Fruit fly (Drosophila melanogaster) whole organism, embryonic: ENCODE results near the gene CG6790.

Experiments used
- Adf1 ChIP-seq: fragments of 200-800 bp; sonication (Bioruptor generic); IDR thresholded peaks from 2 replicates; pipeline ENCODE4 v1.3.6; 2022; ENCODE audit warnings: missing biosample characterization, missing genetic modification characterization
- Awh ChIP-seq: fragments of 200-800 bp; sonication (Bioruptor generic); IDR thresholded peaks from 2 replicates; pipeline ENCODE4, ENCODE4 v1.3.6; 2022; ENCODE audit warnings: missing biosample characterization, missing genetic modification characterization
- B-H1 ChIP-seq: fragments of 200-800 bp; sonication (Bioruptor generic); IDR thresholded peaks from 3 replicates; pipeline ENCODE4 v1.3.6; 2022; ENCODE audit warnings: missing biosample characterization, missing genetic modification characterization
- Bteb2 ChIP-seq: fragments of 200-800 bp; sonication (Bioruptor generic); optimal IDR thresholded peaks from 2 replicates; lab custom pipeline; 2016; ENCODE audit warnings: missing biosample characterization, missing genetic modification characterization
- CG1024 ChIP-seq: fragments of 200-800 bp; sonication (Bioruptor generic); IDR thresholded peaks from 2 replicates; pipeline ENCODE4 v1.3.6; 2022; ENCODE audit warnings: missing biosample characterization, missing genetic modification characterization
- CG10431 ChIP-seq: fragments of 200-800 bp; sonication (Bioruptor generic); optimal IDR thresholded peaks from 3 replicates; lab custom pipeline; 2018; ENCODE audit warnings: missing biosample characterization, mild to moderate bottlenecking, missing genetic modification characterization
- CG11093 ChIP-seq: fragments of 200-800 bp; sonication (Bioruptor generic); IDR thresholded peaks from 3 replicates; pipeline ENCODE4 v1.3.6; 2022; ENCODE audit warnings: missing biosample characterization, missing genetic modification characterization
- CG11696 ChIP-seq: fragments of 200-800 bp; sonication (Bioruptor generic); IDR thresholded peaks from 2 replicates; pipeline ENCODE4 v1.3.6; 2022; ENCODE audit warnings: missing biosample characterization, missing genetic modification characterization
- CG12769 ChIP-seq: fragments of 200-800 bp; sonication (Bioruptor generic); optimal IDR thresholded peaks from 2 replicates; lab custom pipeline; 2019; ENCODE audit warnings: missing biosample characterization, mild to moderate bottlenecking, missing genetic modification characterization, moderate library complexity
- CG14667 ChIP-seq: fragments of 200-800 bp; sonication (Bioruptor generic); IDR thresholded peaks from 2 replicates; pipeline ENCODE4 v1.3.6; 2022; ENCODE audit warnings: missing biosample characterization, missing genetic modification characterization
- CG17829 ChIP-seq: fragments of 200-800 bp; optimal IDR thresholded peaks from 2 replicates; lab custom pipeline; 2019; ENCODE audit warnings: missing biosample characterization, mild to moderate bottlenecking, missing genetic modification characterization, moderate library complexity
- CG2120 ChIP-seq: fragments of 200-800 bp; sonication (Bioruptor generic); optimal IDR thresholded peaks from 3 replicates; lab custom pipeline; 2016; ENCODE audit warnings: missing biosample characterization, missing genetic modification characterization
- CG4360 ChIP-seq: fragments of 200-800 bp; sonication (Bioruptor generic); IDR thresholded peaks from 2 replicates; pipeline ENCODE4 v1.3.6; 2022; ENCODE audit warnings: missing biosample characterization, missing genetic modification characterization
- CG6765 ChIP-seq: fragments of 200-800 bp; sonication (Bioruptor generic); optimal IDR thresholded peaks from 3 replicates; lab custom pipeline; 2017; ENCODE audit warnings: missing biosample characterization, mild to moderate bottlenecking, missing genetic modification characterization
- CG9215 ChIP-seq: fragments of 200-800 bp; sonication (Bioruptor generic); IDR thresholded peaks from 2 replicates; pipeline ENCODE4 v1.3.6; 2022; ENCODE audit warnings: missing biosample characterization, missing genetic modification characterization
- CG9609 ChIP-seq: fragments of 200-800 bp; sonication (Bioruptor generic); optimal IDR thresholded peaks from 3 replicates; lab custom pipeline; 2016; ENCODE audit warnings: missing biosample characterization, missing genetic modification characterization
- Fer2 ChIP-seq: fragments of 200-800 bp; sonication (Bioruptor generic); optimal IDR thresholded peaks from 2 replicates; lab custom pipeline; 2018; ENCODE audit warnings: missing biosample characterization, mild to moderate bottlenecking, missing genetic modification characterization, moderate library complexity
- Gsc ChIP-seq: fragments of 200-800 bp; sonication (Bioruptor generic); IDR thresholded peaks from 2 replicates; pipeline ENCODE4 v1.3.6; 2022; ENCODE audit warnings: missing biosample characterization, missing genetic modification characterization
- HLH54F ChIP-seq: fragments of 200-800 bp; sonication (Bioruptor generic); optimal IDR thresholded peaks from 3 replicates; lab custom pipeline; 2016; ENCODE audit warnings: missing biosample characterization, missing genetic modification characterization
- Hr51 ChIP-seq, 2 experiments: fragments of 200-800 bp; sonication (Bioruptor generic); optimal IDR thresholded peaks; 2 replicates in 1 of 2; 3 replicates in 1 of 2; lab custom pipeline; 2016 to 2018; ENCODE audit warnings: missing biosample characterization in 2 of 2, missing genetic modification characterization in 2 of 2, mild to moderate bottlenecking in 1 of 2, moderate library complexity in 1 of 2
- Lpt ChIP-seq: fragments of >200 bp; optimal IDR thresholded peaks from 2 replicates; lab custom pipeline; 2018; ENCODE audit warnings: missing biosample characterization, missing genetic modification characterization
- Meics ChIP-seq: fragments of 200-800 bp; sonication (Bioruptor generic); optimal IDR thresholded peaks from 2 replicates; lab custom pipeline; 2017; ENCODE audit warnings: missing biosample characterization, mild to moderate bottlenecking, missing genetic modification characterization
- Poxn ChIP-seq: fragments of 200-800 bp; sonication (Bioruptor generic); IDR thresholded peaks from 2 replicates; pipeline ENCODE4 v1.3.6; 2022; ENCODE audit warnings: missing biosample characterization, missing genetic modification characterization
- Sox100B ChIP-seq: fragments of 200-800 bp; sonication (Bioruptor generic); optimal IDR thresholded peaks from 3 replicates; lab custom pipeline; 2018; ENCODE audit warnings: missing biosample characterization, mild to moderate bottlenecking, missing genetic modification characterization
- Ssrp ChIP-seq: fragments of 200-800 bp; sonication (Bioruptor generic); optimal IDR thresholded peaks from 2 replicates; lab custom pipeline; 2018; ENCODE audit warnings: missing biosample characterization, mild to moderate bottlenecking, missing genetic modification characterization, moderate library complexity
- YL-1 ChIP-seq: fragments of 200-800 bp; sonication (Bioruptor generic); optimal IDR thresholded peaks from 3 replicates; lab custom pipeline; 2017; ENCODE audit warnings: missing biosample characterization, mild to moderate bottlenecking, missing genetic modification characterization
- ash1 ChIP-seq: fragments of 200-800 bp; sonication (Bioruptor generic); optimal IDR thresholded peaks from 2 replicates; lab custom pipeline; 2018; ENCODE audit warnings: missing biosample characterization, mild to moderate bottlenecking, missing genetic modification characterization
- bcd ChIP-seq: fragments of 200-800 bp; sonication (Bioruptor generic); optimal IDR thresholded peaks from 2 replicates; lab custom pipeline; 2017; ENCODE audit warnings: missing biosample characterization, mild to moderate bottlenecking, missing genetic modification characterization
- bigmax ChIP-seq: fragments of 200-800 bp; sonication (Bioruptor generic); optimal IDR thresholded peaks from 2 replicates; lab custom pipeline; 2018; ENCODE audit warnings: missing biosample characterization, mild to moderate bottlenecking, missing genetic modification characterization
- bsh ChIP-seq, 2 experiments: fragments of 200-800 bp; sonication (Bioruptor generic); optimal IDR thresholded peaks; 2 replicates each; lab custom pipeline; 2017 to 2018; ENCODE audit warnings: mild to moderate bottlenecking in 2 of 2, missing biosample characterization in 2 of 2, missing genetic modification characterization in 2 of 2, moderate library complexity in 1 of 2
- chn ChIP-seq: fragments of 200-800 bp; sonication (Bioruptor generic); optimal IDR thresholded peaks from 2 replicates; lab custom pipeline; 2016; ENCODE audit warnings: missing biosample characterization, missing genetic modification characterization
- ftz-f1 ChIP-seq: fragments of 200-800 bp; sonication (Bioruptor generic); optimal IDR thresholded peaks from 2 replicates; lab custom pipeline; 2016; ENCODE audit warnings: missing biosample characterization, missing genetic modification characterization
- gce ChIP-seq: fragments of 200-800 bp; sonication (Bioruptor generic); IDR thresholded peaks from 3 replicates; pipeline ENCODE4 v1.3.6; 2022; ENCODE audit warnings: missing biosample characterization, missing genetic modification characterization
- grau ChIP-seq: fragments of 200-800 bp; optimal IDR thresholded peaks from 3 replicates; lab custom pipeline; 2019; ENCODE audit warnings: missing biosample characterization, mild to moderate bottlenecking, missing genetic modification characterization, moderate library complexity
- gsb-n ChIP-seq: fragments of 200-800 bp; sonication (Bioruptor generic); optimal IDR thresholded peaks from 3 replicates; lab custom pipeline; 2018; ENCODE audit warnings: missing biosample characterization, mild to moderate bottlenecking, missing genetic modification characterization
- klu ChIP-seq: fragments of 200-800 bp; sonication (Bioruptor generic); IDR thresholded peaks from 2 replicates; pipeline ENCODE4 v1.3.6; 2022; ENCODE audit warnings: missing biosample characterization, missing genetic modification characterization
- mld ChIP-seq: fragments of 200-800 bp; sonication (Bioruptor generic); IDR thresholded peaks from 3 replicates; pipeline ENCODE4 v1.3.6; 2022; ENCODE audit warnings: missing biosample characterization, missing genetic modification characterization; ENCODE audit not compliant: partially characterized antibody
- slp2 ChIP-seq: fragments of 200-800 bp; sonication (Bioruptor generic); optimal IDR thresholded peaks from 2 replicates; lab custom pipeline; 2016; ENCODE audit warnings: missing biosample characterization, missing genetic modification characterization
- so ChIP-seq: fragments of 200-800 bp; sonication (Bioruptor generic); IDR thresholded peaks from 3 replicates; pipeline ENCODE4 v1.3.6; 2022; ENCODE audit warnings: missing biosample characterization, missing genetic modification characterization
- tgo ChIP-seq: fragments of 200-800 bp; sonication (Bioruptor generic); IDR thresholded peaks from 3 replicates; pipeline ENCODE4 v1.3.6; 2022; ENCODE audit warnings: missing biosample characterization, missing genetic modification characterization
- toy ChIP-seq: fragments of 200-800 bp; sonication (Bioruptor generic); IDR thresholded peaks from 2 replicates; pipeline ENCODE4 v1.3.6; 2022; ENCODE audit warnings: missing biosample characterization, missing genetic modification characterization
- tup ChIP-seq: fragments of 200-800 bp; sonication (Bioruptor generic); optimal IDR thresholded peaks from 2 replicates; lab custom pipeline; 2016; ENCODE audit warnings: missing biosample characterization, mild to moderate bottlenecking, missing genetic modification characterization, moderate library complexity

CG6790 gene

DNA sequence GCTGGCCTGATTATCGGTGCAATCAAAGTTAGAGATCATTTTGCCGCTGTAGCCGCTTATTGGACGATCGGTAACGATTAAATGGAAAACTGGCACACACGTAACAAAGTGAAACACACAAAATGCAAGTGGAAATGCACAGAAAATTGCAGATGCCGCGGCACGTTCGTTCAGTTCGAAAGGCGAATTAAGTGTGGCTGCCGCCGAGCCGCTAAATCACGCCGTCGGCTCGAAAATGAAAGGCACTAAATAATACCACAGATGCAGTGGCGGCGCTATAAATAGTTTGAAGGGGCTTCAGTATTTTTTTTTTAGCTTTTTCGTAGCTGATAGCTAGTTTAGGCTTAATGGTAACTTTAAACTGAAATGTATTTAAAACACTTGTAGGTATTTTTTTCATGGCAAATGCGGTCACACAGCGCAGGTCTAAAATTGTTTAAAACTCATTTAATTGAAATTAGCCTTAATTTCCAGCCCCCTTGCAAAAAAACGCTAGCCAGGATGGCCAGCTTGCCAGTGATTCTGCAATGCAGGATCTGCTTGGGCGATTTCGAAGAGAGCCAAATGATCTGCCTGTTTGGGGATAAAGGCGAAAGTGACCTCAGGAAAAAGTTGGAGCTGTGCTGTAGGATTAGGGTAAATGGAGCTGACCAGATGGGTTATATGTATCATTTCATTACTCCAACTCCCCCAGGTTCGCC is 41.3 kb upstream of the CG6790 start, which contains the start of the genes Jupiter and CG14710 (continued):
- TF ChIP-seq chn (GFP tag; lab: Kevin White, UChicago): peak; percentile 83
- no peak for TF ChIP-seq bigmax
- peak; percentile 90 for TF ChIP-seq CG2120 (GFP tag; lab: Kevin White, UChicago)
- TF ChIP-seq CG10431 (GFP tag; lab: Kevin White, UChicago): peak; percentile 31
- TF ChIP-seq Adf1 (GFP tag; lab: Robert Waterston, UW): peak; percentile 23; the same call in 1 of the 2 replicates
- TF ChIP-seq CG4360 (GFP tag; lab: Robert Waterston, UW): no peak
- TF ChIP-seq klu: peak; percentile 45; the same call in 1 of the 2 replicates
- peak; percentile 63 for TF ChIP-seq CG9215 (GFP tag; lab: Robert Waterston, UW)
- peak; percentile 69 for TF ChIP-seq slp2
- TF ChIP-seq Meics (GFP tag; lab: Kevin White, UChicago): peak; percentile 43
- no peak for TF ChIP-seq CG11696 (GFP tag; lab: Robert Waterston, UW)
- TF ChIP-seq YL-1 (GFP tag; lab: Kevin White, UChicago): peak; percentile 76
- no peak for TF ChIP-seq mld (GFP tag; lab: Robert Waterston, UW)
- TF ChIP-seq Bteb2 (GFP tag; lab: Kevin White, UChicago): peak; percentile 71
- peak; percentile 41 for TF ChIP-seq Fer2 (tag; lab: Kevin White, UChicago)
- TF ChIP-seq CG11093 (GFP tag; lab: Robert Waterston, UW): peak; percentile 34; the same call in 1 of the 3 replicates
- TF ChIP-seq Poxn (GFP tag; lab: Robert Waterston, UW): no peak
- TF ChIP-seq ash1 (GFP tag; lab: Kevin White, UChicago): no peak
- peak; percentile 48 for TF ChIP-seq ftz-f1
- no peak for TF ChIP-seq toy (GFP tag; lab: Robert Waterston, UW)
- no peak for TF ChIP-seq Gsc (GFP tag; lab: Robert Waterston, UW)
- TF ChIP-seq CG1024 (GFP tag; lab: Robert Waterston, UW): peak; percentile 38; the same call in 1 of the 2 replicates
- peak; percentile 80; the same call in 1 of the 3 replicates for TF ChIP-seq so (GFP tag; lab: Robert Waterston, UW)
- no peak for TF ChIP-seq Lpt (GFP tag; lab: Kevin White, UChicago)
- TF ChIP-seq CG17829 (tag; lab: Kevin White, UChicago): peak; percentile 76
- 0 out of 3 replicates have a peak, but pooled peaks have one; percentile 41 for TF ChIP-seq gce
- TF ChIP-seq Hr51 (GFP tag; optimal IDR thresholded peaks at IDR 0.05; lab: Kevin White, UChicago): peak; percentile 23 to 69
- peak; percentile 65 for TF ChIP-seq grau (tag; lab: Kevin White, UChicago)
- TF ChIP-seq tgo (GFP tag; lab: Robert Waterston, UW): peak; percentile 48; the same call in 1 of the 3 replicates
- peak; percentile 72 for TF ChIP-seq CG12769
- peak; percentile 83 for TF ChIP-seq HLH54F (GFP tag; lab: Kevin White, UChicago)
- TF ChIP-seq Awh: no peak
- TF ChIP-seq bsh (GFP tag; optimal IDR thresholded peaks at IDR 0.05; lab: Kevin White, UChicago): peak; percentile 15 to 51
- peak; percentile 40 for TF ChIP-seq Ssrp (tag; lab: Kevin White, UChicago)
- peak; percentile 70 for TF ChIP-seq bcd
- peak; percentile 77 for TF ChIP-seq CG9609 (GFP tag; lab: Kevin White, UChicago)
- no peak for TF ChIP-seq gsb-n (tag; lab: Kevin White, UChicago)
- TF ChIP-seq B-H1 (GFP tag; lab: Robert Waterston, UW): no peak; the same call in 2 of the 3 replicates
- no peak for TF ChIP-seq Sox100B
- no peak for TF ChIP-seq CG6765
- TF ChIP-seq tup: peak; percentile 18
- TF ChIP-seq CG14667 (GFP tag; lab: Robert Waterston, UW): peak; percentile 53; the same call in 1 of the 2 replicates
